Fruit fly (Drosophila melanogaster): ENCODE results near the gene Ctl1.

The Ctl1 gene

DNA sequence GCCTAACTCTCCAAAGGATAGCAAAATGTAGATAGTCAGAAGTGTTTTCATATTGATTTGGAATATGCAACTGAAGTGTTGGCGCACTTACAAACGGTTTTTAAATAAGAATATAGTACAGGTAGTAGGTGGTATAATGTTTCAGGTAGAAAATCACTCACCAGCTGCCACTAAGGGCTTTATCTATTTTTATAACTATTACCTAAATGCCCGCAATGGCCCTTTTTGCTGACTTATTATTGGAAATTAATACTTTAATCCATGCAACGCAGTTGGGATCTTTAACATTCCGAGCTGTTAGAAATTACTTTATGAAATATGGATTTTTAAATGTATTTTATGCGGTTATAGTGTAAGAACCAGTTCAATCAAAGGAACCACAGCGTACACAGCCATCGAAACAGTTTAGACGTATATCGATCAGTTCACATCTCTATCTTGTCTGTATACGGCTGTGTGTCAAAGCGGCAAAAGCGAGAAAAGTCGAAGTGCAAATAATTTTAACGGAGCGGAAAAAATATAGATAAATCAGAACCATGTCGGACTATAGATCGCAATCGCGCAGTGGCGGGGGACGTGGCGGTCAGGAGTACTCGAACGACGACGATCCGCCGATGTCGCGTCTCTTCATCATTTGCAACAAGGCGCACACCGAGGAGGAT, 5.8 kb downstream of the Ctl1 start, which contains the start of the genes srw and CG1316:
Gene srw, minus strand, starts transcription at position 51 of the 662 bp plus-strand sequence.
Gene CG1316, plus strand, starts transcription at position 424 of the 662 bp plus-strand sequence.
- TF ChIP-seq noc (tag; optimal IDR thresholded peaks at IDR 0.05) = no peak

DNA sequence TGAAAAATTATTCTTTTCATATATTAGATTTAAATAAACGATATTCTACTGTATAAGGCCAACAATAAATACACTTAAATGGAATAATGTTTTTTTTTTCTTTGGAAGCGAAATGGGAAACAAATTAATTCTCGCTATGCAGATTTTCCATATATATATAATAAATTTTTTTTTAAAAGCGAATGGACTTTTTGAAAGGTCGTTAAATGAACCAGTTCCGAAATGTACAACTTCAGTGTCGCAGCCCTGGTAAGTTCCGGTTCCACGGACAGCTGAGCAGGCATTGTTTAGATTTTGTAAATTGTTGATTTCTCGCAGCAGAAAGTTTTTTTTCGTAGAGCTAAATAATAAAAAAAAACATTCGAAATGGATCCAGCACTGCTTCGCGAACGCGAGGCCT, 9.0 kb downstream of the Ctl1 start, which contains the start of gene TfIIEbeta:
Gene TfIIEbeta, plus strand, starts transcription at position 255 of the 400 bp plus-strand sequence.
- TF ChIP-seq noc (tag; optimal IDR thresholded peaks at IDR 0.05) = no peak

- peak; percentile 75 for TF ChIP-seq noc (tag; optimal IDR thresholded peaks at IDR 0.05)
Observed at dm6 chr3L:4288591-4289056, 10.9 kb downstream of the Ctl1 start, which contains the start of gene Hexo1. TSS of gene Hexo1 (plus strand) at chr3L:4288641.

dm6 chr3L:4292120-4292697, 14.4 kb downstream of the Ctl1 start, which contains the start of the genes CG15012 and Fdx2:
TSS of gene CG15012 (minus strand) at chr3L:4292246.
TSS of gene Fdx2 (plus strand) at chr3L:4292482.
- peak; percentile 26 for TF ChIP-seq noc (tag; optimal IDR thresholded peaks at IDR 0.05)

dm6 chr3L:4293304-4293703, 15.5 kb downstream of the Ctl1 start:
- no peak for TF ChIP-seq noc (tag; optimal IDR thresholded peaks at IDR 0.05)

DNA sequence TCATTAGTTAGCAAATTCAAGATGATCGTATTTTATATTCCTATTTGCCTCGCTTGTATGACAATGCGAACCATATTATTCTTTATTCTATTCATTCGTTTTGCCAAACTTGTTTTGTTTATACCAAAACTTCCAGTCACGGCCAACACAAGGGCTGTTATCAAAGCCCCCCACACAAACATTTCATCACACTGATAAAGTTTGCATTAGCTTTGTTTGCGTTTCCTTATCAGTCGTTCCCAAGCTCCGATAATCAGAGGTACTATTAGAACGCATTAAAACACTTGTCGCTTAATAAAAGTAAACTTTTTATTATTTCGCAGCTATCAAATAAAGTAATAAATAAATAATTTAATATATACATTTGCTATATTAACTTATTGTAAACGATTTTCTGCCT, 15.9 kb downstream of the Ctl1 start:
- peak; percentile 28 for TF ChIP-seq noc (tag; optimal IDR thresholded peaks at IDR 0.05)

DNA sequence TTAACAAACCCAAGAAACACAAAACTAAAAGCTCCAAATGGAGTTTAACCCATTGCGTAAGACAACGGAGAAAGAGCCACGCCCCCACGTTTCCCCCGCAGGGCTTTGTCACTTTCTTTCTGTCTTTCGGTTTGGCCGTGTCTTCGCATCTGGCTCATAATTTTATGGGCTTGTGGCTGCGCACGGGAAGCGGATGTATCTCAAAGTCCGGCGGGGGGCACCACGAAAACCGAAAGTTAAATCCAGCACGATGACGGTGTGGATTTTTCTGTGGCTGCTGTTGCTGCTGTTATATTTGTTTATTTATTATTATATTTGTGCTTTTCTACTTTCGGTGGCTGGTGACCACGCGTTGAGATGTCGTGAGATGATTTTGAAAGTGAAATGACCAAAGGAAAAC, 19.0 kb downstream of the Ctl1 start:
- no peak for TF ChIP-seq noc (tag; optimal IDR thresholded peaks at IDR 0.05)

DNA sequence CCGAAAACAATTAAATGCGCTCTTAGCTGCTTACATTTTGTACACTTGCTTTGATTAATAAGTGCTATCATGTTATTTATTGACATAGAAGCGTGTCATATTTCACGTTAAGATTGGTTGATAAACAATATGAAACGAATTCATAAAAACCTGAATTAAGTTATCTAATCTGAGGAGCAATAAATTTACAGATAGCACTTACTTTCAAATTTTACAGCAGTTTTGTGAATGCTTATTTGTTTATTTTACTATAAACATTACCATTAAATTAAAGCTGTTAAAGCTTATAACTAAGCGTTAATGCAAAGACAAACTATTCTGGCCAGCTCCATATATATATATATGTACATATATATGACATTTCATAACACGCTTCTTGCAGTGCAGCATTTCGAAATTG, 24.3 kb downstream of the Ctl1 start:
- TF ChIP-seq noc (tag; optimal IDR thresholded peaks at IDR 0.05) = no peak

dm6 chr3L:4304244-4304959, 26.6 kb downstream of the Ctl1 start:
- TF ChIP-seq noc (tag; optimal IDR thresholded peaks at IDR 0.05) = no peak

DNA sequence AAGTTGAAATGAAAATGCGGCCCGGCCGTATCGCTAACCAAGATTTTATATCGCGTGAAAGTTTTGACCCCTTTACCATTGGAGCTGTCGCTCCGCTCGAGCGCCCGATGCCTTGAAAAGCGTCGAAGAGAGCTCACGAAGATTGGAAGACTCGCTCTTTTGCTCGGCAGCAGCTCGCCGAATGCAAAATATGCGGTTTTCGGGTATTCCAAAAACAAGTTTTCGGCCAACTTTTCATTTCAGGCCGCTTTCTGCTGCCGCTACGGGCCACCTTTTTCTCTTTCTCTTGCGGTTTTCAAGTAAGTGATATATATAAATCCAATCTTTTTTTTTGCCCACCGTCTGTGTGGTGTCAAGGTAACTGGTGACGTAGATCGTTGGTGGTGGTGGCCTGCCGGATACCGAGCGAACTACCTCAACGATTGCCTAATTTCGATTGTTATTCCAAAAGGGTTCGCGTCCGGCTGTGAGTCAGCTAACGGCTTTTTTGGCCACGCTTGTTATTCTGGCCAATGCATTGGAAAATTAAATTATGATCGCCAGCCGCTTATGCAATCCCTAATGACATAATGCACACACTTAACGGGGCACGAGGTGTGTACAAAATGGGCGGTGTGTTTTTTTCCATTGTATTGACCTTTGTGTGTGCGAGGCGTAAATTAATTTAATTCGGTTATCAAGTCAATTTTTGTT, 30.1 kb downstream of the Ctl1 start, which contains the start of gene dyl:
Gene dyl, minus strand, starts transcription at position 28 of the 693 bp plus-strand sequence.
- TF ChIP-seq noc (tag; optimal IDR thresholded peaks at IDR 0.05) = no peak

DNA sequence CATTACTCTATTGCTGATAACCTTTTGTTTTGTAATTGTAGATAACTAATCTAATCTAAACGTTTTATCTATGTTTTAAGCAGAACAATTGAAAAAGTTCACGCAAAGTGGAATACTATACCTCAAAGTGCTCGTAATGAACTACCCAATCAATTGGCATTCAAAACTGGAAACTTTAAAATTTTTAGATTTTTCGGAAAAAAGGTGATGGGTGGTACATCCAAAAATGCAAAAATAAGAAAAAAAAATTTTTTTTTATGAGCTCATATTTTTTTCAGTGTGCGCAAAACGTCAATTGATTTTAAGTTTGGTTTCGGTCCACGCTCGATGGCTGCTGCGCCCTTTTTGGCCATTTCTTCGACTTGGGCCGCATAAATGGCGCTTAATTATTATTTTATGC, 32.8 kb downstream of the Ctl1 start:
- no peak for TF ChIP-seq noc (tag; optimal IDR thresholded peaks at IDR 0.05)

DNA sequence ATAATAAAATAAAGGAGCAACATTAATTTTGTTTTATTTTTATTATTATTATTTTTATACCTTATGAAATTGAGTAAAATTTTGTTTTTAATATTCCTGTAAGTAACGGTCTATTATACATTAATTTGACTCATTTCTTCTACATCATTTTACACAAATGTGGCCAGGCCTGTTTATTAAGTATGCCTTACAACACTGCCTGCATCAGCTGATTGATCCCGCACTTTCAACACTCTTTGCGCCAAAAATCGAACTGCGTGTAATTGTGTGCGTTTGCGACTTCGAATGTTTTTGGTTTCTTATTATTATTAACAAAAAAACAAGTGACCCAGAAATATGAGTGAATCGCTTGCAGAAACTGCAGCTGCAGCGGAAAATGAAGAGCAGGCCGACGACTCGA, 35.5 kb downstream of the Ctl1 start, which contains the start of gene Claspin:
Gene Claspin, plus strand, starts transcription at position 185 of the 400 bp plus-strand sequence.
- no peak for TF ChIP-seq noc (tag; optimal IDR thresholded peaks at IDR 0.05)

DNA sequence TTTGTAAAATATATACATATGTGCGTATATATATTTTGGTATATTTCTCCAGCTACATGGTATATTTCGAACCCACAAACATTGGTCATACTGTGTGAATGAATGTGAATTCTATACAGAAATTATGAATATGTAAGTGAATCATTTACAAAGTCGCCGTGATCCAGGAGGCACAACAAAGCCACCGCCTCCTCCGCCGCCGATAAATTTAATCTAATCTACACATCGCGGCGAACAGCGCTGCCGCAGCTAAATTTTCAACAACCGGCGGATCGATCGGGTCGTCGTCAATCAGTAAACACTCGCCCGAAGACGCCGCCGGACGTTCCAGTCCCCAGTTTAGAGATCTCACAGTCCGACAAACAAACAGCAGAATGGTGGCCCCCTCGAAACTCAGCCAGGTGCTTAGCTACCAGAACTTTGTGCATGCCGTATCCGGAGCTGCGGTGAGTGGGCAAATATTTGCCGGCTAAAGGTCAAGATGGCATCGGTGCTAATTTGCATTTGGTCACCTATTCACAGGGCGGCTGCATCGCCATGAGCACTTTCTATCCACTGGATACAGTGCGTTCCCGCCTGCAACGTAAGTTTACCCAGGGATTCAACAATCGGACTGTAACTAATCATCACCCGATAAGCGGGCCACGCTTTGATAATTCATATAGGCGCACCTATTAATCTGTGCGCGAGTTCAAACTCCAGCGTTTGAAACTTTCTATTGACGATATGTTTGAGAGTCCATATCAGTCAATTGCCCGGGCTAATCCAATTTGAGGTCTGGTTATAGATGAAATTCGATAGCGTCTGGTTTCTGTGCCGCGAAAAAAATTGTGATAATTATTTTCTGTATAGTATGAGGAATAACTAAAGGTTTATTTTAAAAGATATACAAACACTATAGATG, 41.2 kb downstream of the Ctl1 start, which contains the start of gene PMP34:
Gene PMP34, plus strand, starts transcription at position 79 of the 904 bp plus-strand sequence.
- no peak for TF ChIP-seq noc (tag; optimal IDR thresholded peaks at IDR 0.05)

DNA sequence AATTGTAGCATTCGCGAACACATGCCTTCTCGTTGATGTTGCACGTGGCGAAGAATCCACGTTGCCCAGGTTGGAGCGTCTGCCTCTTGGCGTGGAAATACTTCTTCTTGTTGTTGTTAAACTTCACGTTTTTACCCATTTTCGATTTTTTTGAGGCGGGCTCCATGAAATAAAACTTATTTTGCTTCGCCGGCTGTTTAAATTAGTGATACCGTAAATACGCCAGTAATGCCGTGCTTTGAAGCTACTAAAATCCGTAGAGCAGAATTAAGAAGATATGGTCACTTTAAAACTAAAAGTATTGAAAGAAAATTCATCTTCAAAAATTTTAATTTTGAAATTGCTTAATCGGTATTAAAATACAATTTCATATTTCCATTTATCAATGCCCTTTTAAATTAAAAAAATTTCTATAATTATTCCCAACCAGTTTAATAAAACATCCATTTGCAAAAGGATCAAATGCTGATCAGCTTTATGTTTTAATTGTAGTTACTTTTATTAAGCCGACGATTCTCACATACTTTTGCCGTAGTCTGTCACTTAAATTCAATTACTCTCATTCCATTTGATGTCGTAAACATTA, 44.4 kb downstream of the Ctl1 start, which contains the start of gene CG15014:
Gene CG15014, minus strand, starts transcription at position 228 of the 586 bp plus-strand sequence.
- no peak for TF ChIP-seq noc (tag; optimal IDR thresholded peaks at IDR 0.05)

Measured in whole organism, larva.